Worm (Caenorhabditis elegans) whole organism, mixed stage, embryonic: Measurements from ENCODE around the gene C37C3.11.

ENCODE experiments used
- bed-3 ChIP-seq: fragments of 200-800 bp; sonication (Bioruptor generic); optimal IDR thresholded peaks from 3 replicates; lab custom pipeline; 2018; ENCODE audit warnings: mild to moderate bottlenecking, missing genetic modification characterization, moderate library complexity, missing compliant biosample characterization
- ceh-43 ChIP-seq: fragments of 200-800 bp; sonication (Bioruptor generic); optimal IDR thresholded peaks from 2 replicates; lab custom pipeline; 2018; ENCODE audit warnings: mild to moderate bottlenecking, missing genetic modification characterization, moderate library complexity, missing compliant biosample characterization
- ces-1 ChIP-seq: fragments of 150-350 bp; optimal IDR thresholded peaks from 2 replicates; lab custom pipeline; 2014; ENCODE audit warnings: missing biosample characterization, missing genetic modification reagents, missing genetic modification characterization
- drap-1 ChIP-seq: fragments of 200-800 bp; sonication (Bioruptor generic); optimal IDR thresholded peaks from 3 replicates; lab custom pipeline; 2018; ENCODE audit warnings: mild to moderate bottlenecking, missing genetic modification characterization, missing compliant biosample characterization
- flh-1 ChIP-seq: fragments of 200-800 bp; sonication (Bioruptor generic); optimal IDR thresholded peaks from 2 replicates; lab custom pipeline; 2018; ENCODE audit warnings: mild to moderate bottlenecking, missing genetic modification characterization, moderate library complexity, missing compliant biosample characterization
- ham-2 ChIP-seq: fragments of 200-800 bp; sonication (Bioruptor generic); optimal IDR thresholded peaks from 2 replicates; lab custom pipeline; 2018; ENCODE audit warnings: mild to moderate bottlenecking, missing genetic modification characterization, missing compliant biosample characterization
- hlh-1 ChIP-seq: fragments of 150-350 bp; optimal IDR thresholded peaks from 2 replicates; lab custom pipeline; 2014; ENCODE audit warnings: missing biosample characterization, missing genetic modification reagents, missing genetic modification characterization
- mls-2 ChIP-seq: sonication (generic microtip); optimal IDR thresholded peaks from 2 replicates; lab custom pipeline; 2016; ENCODE audit warnings: mild to moderate bottlenecking, missing genetic modification characterization, moderate library complexity, missing compliant biosample characterization
- nhr-12 ChIP-seq: fragments of 150-350 bp; optimal IDR thresholded peaks from 2 replicates; lab custom pipeline; 2014; ENCODE audit warnings: missing biosample characterization, missing genetic modification characterization
- nhr-76 ChIP-seq: sonication (generic microtip); optimal IDR thresholded peaks from 2 replicates; lab custom pipeline; 2017; ENCODE audit warnings: missing biosample characterization, missing genetic modification characterization
- sem-2 ChIP-seq: fragments of 200-800 bp; sonication (Bioruptor generic); optimal IDR thresholded peaks from 2 replicates; lab custom pipeline; 2018; ENCODE audit warnings: mild to moderate bottlenecking, missing genetic modification characterization, missing compliant biosample characterization
- tbx-8 ChIP-seq: fragments of 200-800 bp; sonication (Bioruptor generic); optimal IDR thresholded peaks from 2 replicates; lab custom pipeline; 2018; ENCODE audit warnings: mild to moderate bottlenecking, missing genetic modification characterization, moderate library complexity, missing compliant biosample characterization
- unc-39 ChIP-seq: fragments of 150-350 bp; optimal IDR thresholded peaks from 2 replicates; lab custom pipeline; 2014; ENCODE audit warnings: missing biosample characterization, missing genetic modification characterization
- ztf-11 ChIP-seq: fragments of 150-350 bp; optimal IDR thresholded peaks from 2 replicates; lab custom pipeline; 2014; ENCODE audit warnings: missing biosample characterization, missing genetic modification characterization

Gene C37C3.11

DNA sequence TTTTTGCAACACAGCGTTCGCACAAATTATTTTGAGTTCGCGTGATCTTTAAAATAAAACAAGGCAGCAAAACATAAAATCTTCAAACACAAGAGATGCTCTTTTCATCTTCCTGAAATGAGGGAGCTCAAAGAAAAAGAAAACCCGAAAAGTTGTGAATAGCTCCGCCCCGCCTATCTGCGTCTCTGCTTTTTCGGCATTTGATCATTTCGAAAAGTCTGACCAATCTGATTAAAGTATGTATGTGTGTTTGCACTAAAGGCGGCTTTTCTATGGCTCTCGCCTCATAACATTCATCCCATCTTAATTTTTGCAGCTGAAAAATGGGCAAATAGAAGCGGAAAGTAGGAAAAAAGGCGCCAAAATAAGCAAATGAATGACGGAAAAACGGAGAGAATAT is 45.0 kb downstream of the C37C3.11 start:
- TF ChIP-seq nhr-76 (tag; lab: Kevin White, UChicago) (no peak), ces-1 (GFP tag; lab: Kevin White, UChicago) (peak; percentile 68)

- no peak for TF ChIP-seq flh-1
- peak; percentile 97 for TF ChIP-seq ces-1 (GFP tag; lab: Kevin White, UChicago)
Measured at ce11 chrV:7816486-7816885, 48.1 kb downstream of the C37C3.11 start.

DNA sequence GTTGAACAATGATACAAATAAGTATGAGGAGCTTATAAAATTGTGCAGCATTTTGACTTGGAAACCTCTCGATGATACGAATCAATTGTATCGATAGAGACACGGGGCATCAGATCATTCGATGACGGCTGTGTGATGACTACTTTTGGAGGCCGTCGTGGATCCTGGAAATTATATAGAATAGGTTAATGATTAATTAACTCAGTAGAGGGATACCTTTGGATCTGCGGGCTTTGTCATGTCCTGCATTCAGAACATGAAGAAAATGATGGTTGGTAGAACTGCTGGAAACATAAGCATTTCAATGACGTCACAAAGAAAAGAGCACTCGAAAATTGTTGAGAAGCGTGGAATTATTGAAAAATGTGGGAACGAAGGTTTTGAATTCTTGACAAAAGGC is 50.0 kb downstream of the C37C3.11 start, which contains the start of gene ZK742.6:
Gene ZK742.6 (minus strand): TSS at position 342 of the 400 bp plus-strand sequence.
- TF ChIP-seq hlh-1 (no peak), bed-3 (GFP tag; lab: Kevin White, UChicago) (no peak), ztf-11 (tag; lab: Kevin White, UChicago) (no peak), mls-2 (tag; lab: Kevin White, UChicago) (no peak), unc-39 (tag; lab: Kevin White, UChicago) (no peak), ceh-43 (GFP tag; lab: Kevin White, UChicago) (no peak), nhr-76 (tag; lab: Kevin White, UChicago) (no peak), nhr-12 (tag; lab: Kevin White, UChicago) (no peak), sem-2 (GFP tag; lab: Kevin White, UChicago) (no peak), ham-2 (GFP tag; lab: Kevin White, UChicago) (no peak), tbx-8 (GFP tag; lab: Kevin White, UChicago) (no peak), drap-1 (GFP tag; lab: Kevin White, UChicago) (no peak)
